Worm (Caenorhabditis elegans): ENCODE results near the gene F59A7.12.

Gene F59A7.12

DNA sequence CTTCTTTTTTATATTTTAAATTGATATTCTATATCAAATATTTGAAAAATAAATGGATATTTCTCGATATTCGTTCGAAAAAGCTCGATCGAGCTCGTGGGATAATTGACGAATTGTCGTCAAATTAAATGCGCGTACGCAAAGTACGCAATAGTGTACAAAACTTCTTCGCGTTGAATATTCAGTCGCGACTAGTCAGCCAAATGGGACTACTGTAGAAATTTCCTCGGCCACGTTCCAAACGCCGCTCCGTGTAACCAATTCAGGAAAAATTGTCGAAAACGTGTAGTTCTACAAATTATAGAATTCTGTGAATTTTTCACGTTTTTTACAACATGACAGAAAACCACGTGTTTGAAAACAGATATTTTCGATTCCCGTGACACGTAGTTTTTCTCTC is 21.6 kb upstream of the F59A7.12 start (continued):
- TF ChIP-seq sma-9 (GFP tag; optimal IDR thresholded peaks at IDR 0.05), result peak; percentile 33
- TF ChIP-seq sma-9 (tag; optimal IDR thresholded peaks at IDR 0.05), result no peak
- TF ChIP-seq lin-39 (tag; optimal IDR thresholded peaks at IDR 0.05), result no peak
- no peak for TF ChIP-seq peb-1 (tag; optimal IDR thresholded peaks at IDR 0.05)
- peak; percentile 66 for TF ChIP-seq nhr-129 (tag; optimal IDR thresholded peaks at IDR 0.05)
- no peak for TF ChIP-seq ceh-16 (tag; optimal IDR thresholded peaks at IDR 0.05)
- TF ChIP-seq mab-5 (tag; optimal IDR thresholded peaks at IDR 0.05), result no peak
- TF ChIP-seq F13H6.1 (tag; optimal IDR thresholded peaks at IDR 0.05), result no peak
- TF ChIP-seq ztf-1 (GFP tag; conservative IDR thresholded peaks at IDR 0.05), result no peak
- no peak for TF ChIP-seq snpc-4 (tag; optimal IDR thresholded peaks at IDR 0.05)
- peak; percentile 9 for TF ChIP-seq C34F6.9 (tag; optimal IDR thresholded peaks at IDR 0.05)
- TF ChIP-seq alr-1 (tag; optimal IDR thresholded peaks at IDR 0.05), result no peak
- TF ChIP-seq nhr-25 (tag; optimal IDR thresholded peaks at IDR 0.05), result no peak

- TF ChIP-seq ceh-82 (tag; optimal IDR thresholded peaks at IDR 0.05), result no peak
- TF ChIP-seq snpc-4 (tag; optimal IDR thresholded peaks at IDR 0.05), result no peak
- TF ChIP-seq sma-3 (GFP tag; optimal IDR thresholded peaks at IDR 0.05), result no peak
- no peak for TF ChIP-seq nhr-25 (tag; optimal IDR thresholded peaks at IDR 0.05)
- no peak for TF ChIP-seq C34F6.9 (tag; optimal IDR thresholded peaks at IDR 0.05)
- TF ChIP-seq ztf-1 (GFP tag; conservative IDR thresholded peaks at IDR 0.05), result no peak
- TF ChIP-seq dmd-4 (tag; optimal IDR thresholded peaks at IDR 0.05), result no peak
- TF ChIP-seq elt-3 (tag; optimal IDR thresholded peaks at IDR 0.05), result no peak
- TF ChIP-seq ZK546.5 (tag; optimal IDR thresholded peaks at IDR 0.05), result no peak
- TF ChIP-seq alr-1 (tag; optimal IDR thresholded peaks at IDR 0.05), result no peak
- TF ChIP-seq zag-1 (tag; optimal IDR thresholded peaks at IDR 0.05), result no peak
- TF ChIP-seq unc-39 (tag; optimal IDR thresholded peaks at IDR 0.05), result no peak
- TF ChIP-seq ama-1 (optimal IDR thresholded peaks at IDR 0.05), result no peak
- no peak for TF ChIP-seq ceh-16 (tag; optimal IDR thresholded peaks at IDR 0.05)
- TF ChIP-seq sem-4 (tag; optimal IDR thresholded peaks at IDR 0.05), result no peak
- TF ChIP-seq nhr-129 (tag; optimal IDR thresholded peaks at IDR 0.05), result no peak
- no peak for TF ChIP-seq nhr-6 (tag; optimal IDR thresholded peaks at IDR 0.05)
- TF ChIP-seq mbf-1 (tag; optimal IDR thresholded peaks at IDR 0.05), result no peak
These were observed 18.2 kb upstream of the F59A7.12 start, which contains the start of gene F59A7.7 for ce11 chrV:2011777-2012176. F59A7.7 (plus strand) TSS chrV:2012077.

ce11 chrV:2013824-2014223 is 16.2 kb upstream of the F59A7.12 start, which contains the start of gene F59A7.11:
F59A7.11 (minus strand) TSS chrV:2013924.
- TF ChIP-seq R02D3.7 (tag; optimal IDR thresholded peaks at IDR 0.05) (no peak), sem-4 (tag; optimal IDR thresholded peaks at IDR 0.05) (no peak), nhr-237 (tag; optimal IDR thresholded peaks at IDR 0.05) (no peak), lin-11 (tag; optimal IDR thresholded peaks at IDR 0.05) (no peak), egl-27 (tag; optimal IDR thresholded peaks at IDR 0.05) (no peak), nhr-10 (tag; optimal IDR thresholded peaks at IDR 0.05) (no peak), ZK546.5 (tag; optimal IDR thresholded peaks at IDR 0.05) (no peak), elt-1 (tag; optimal IDR thresholded peaks at IDR 0.05) (no peak), unc-62 (GFP tag; optimal IDR thresholded peaks at IDR 0.05) (no peak), alr-1 (tag; optimal IDR thresholded peaks at IDR 0.05) (no peak), unc-39 (tag; optimal IDR thresholded peaks at IDR 0.05) (no peak), zag-1 (tag; optimal IDR thresholded peaks at IDR 0.05) (no peak), unc-55 (GFP tag; optimal IDR thresholded peaks at IDR 0.05) (no peak), mab-5 (tag; optimal IDR thresholded peaks at IDR 0.05) (no peak), crh-2 (tag; optimal IDR thresholded peaks at IDR 0.05) (no peak), ceh-16 (tag; optimal IDR thresholded peaks at IDR 0.05) (no peak)

- TF ChIP-seq nhr-21 (tag; optimal IDR thresholded peaks at IDR 0.05), result no peak
- no peak for TF ChIP-seq ceh-16 (tag; optimal IDR thresholded peaks at IDR 0.05)
These were observed 13.5 kb upstream of the F59A7.12 start, which contains the start of gene F59A7.2 for ce11 chrV:2016428-2016827. F59A7.2 (minus strand) TSS chrV:2016528.

ce11 chrV:2018689-2019088 is 11.3 kb upstream of the F59A7.12 start, which contains the start of gene F59A7.14:
F59A7.14 (plus strand) TSS chrV:2018989.
- no peak for TF ChIP-seq peb-1 (tag; optimal IDR thresholded peaks at IDR 0.05)
- TF ChIP-seq mbf-1 (tag; optimal IDR thresholded peaks at IDR 0.05), result no peak
- no peak for TF ChIP-seq R02D3.7 (tag; optimal IDR thresholded peaks at IDR 0.05)
- no peak for TF ChIP-seq unc-62 (GFP tag; optimal IDR thresholded peaks at IDR 0.05)
- TF ChIP-seq lin-13 (GFP tag; optimal IDR thresholded peaks at IDR 0.05), result no peak
- no peak for TF ChIP-seq aly-2 (tag; optimal IDR thresholded peaks at IDR 0.05)
- no peak for TF ChIP-seq F13H6.1 (tag; optimal IDR thresholded peaks at IDR 0.05)
- TF ChIP-seq skn-1 (tag; optimal IDR thresholded peaks at IDR 0.05), result no peak
- TF ChIP-seq nhr-129 (tag; optimal IDR thresholded peaks at IDR 0.05), result no peak
- TF ChIP-seq lin-39 (tag; optimal IDR thresholded peaks at IDR 0.05), result no peak
- no peak for TF ChIP-seq zag-1 (tag; optimal IDR thresholded peaks at IDR 0.05)
- TF ChIP-seq dmd-4 (tag; optimal IDR thresholded peaks at IDR 0.05), result no peak
- TF ChIP-seq lsy-2 (tag; optimal IDR thresholded peaks at IDR 0.05), result no peak
- no peak for TF ChIP-seq snpc-4 (tag; optimal IDR thresholded peaks at IDR 0.05)
- TF ChIP-seq nhr-12 (tag; optimal IDR thresholded peaks at IDR 0.05), result no peak
- no peak for TF ChIP-seq nhr-25 (tag; optimal IDR thresholded peaks at IDR 0.05)
